Worm (Caenorhabditis elegans) whole organism, midembryonic: ENCODE results near the gene F07H5.7.

Experiments
- flt-1 ChIP-seq: fragments of 200-800 bp; sonication (Bioruptor generic); IDR thresholded peaks from 2 replicates; pipeline ENCODE4 v1.3.6; 2022; ENCODE audit warnings: missing genetic modification characterization, missing compliant biosample characterization
- med-1 ChIP-seq: sonication (generic microtip); optimal IDR thresholded peaks from 2 replicates; lab custom pipeline; 2017; ENCODE audit warnings: missing genetic modification characterization, mild to moderate bottlenecking, missing compliant biosample characterization, antibody characterized with exemption, missing genetic modification reagents; ENCODE audit not compliant: insufficient read depth
- ref-1 ChIP-seq: fragments of 200-800 bp; sonication (Bioruptor generic); conservative IDR thresholded peaks from 2 replicates; pipeline ENCODE4 v1.3.6; 2022; ENCODE audit warnings: missing genetic modification reagents, missing genetic modification characterization, missing compliant biosample characterization

DNA sequence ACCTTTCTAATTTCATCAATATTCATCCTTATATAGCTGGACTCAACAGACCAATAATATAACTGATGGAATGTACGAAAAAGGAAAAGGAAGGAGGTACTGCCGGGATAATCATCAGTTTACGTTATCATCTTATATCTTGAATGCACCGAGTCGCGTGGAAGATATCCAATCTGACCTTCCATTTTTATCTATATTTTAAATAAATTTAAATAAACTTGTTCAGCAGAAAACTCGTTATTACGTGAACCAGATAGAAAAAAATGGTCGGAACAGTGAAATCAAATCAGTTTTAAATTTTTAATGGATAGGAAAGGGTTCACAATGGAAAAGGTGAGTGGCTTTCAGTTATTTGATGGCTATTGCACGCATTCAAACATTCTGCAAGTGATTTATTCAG, 27.1 kb downstream of the F07H5.7 start, which contains the start of gene pah-1:
- no peak for TF ChIP-seq ref-1 (GFP tag; lab: Robert Waterston, UW)
- TF ChIP-seq flt-1 (GFP tag; lab: Robert Waterston, UW), result no peak
- TF ChIP-seq med-1, result no peak
